Worm (Caenorhabditis elegans) whole organism, late embryonic: ENCODE data around the gene atf-7.

Source experiments
- ama-1 ChIP-seq: fragments of 150-350 bp; optimal IDR thresholded peaks from 2 replicates; lab custom pipeline; 2014
- hlh-30 ChIP-seq: sonication (generic microtip); optimal IDR thresholded peaks from 2 replicates; lab custom pipeline; 2017; ENCODE audit warnings: antibody characterized with exemption, missing genetic modification characterization, missing compliant biosample characterization; ENCODE audit not compliant: insufficient read depth
- nhr-11 ChIP-seq: fragments of 150-350 bp; optimal IDR thresholded peaks from 2 replicates; lab custom pipeline; 2014; ENCODE audit warnings: missing biosample characterization, missing genetic modification characterization
- pqm-1 ChIP-seq: sonication (generic microtip); optimal IDR thresholded peaks from 2 replicates; lab custom pipeline; 2016; ENCODE audit warnings: missing genetic modification characterization, missing compliant biosample characterization
- tbx-2 ChIP-seq: sonication (generic microtip); optimal IDR thresholded peaks from 2 replicates; lab custom pipeline; 2016; ENCODE audit warnings: missing genetic modification characterization, missing compliant biosample characterization

DNA sequence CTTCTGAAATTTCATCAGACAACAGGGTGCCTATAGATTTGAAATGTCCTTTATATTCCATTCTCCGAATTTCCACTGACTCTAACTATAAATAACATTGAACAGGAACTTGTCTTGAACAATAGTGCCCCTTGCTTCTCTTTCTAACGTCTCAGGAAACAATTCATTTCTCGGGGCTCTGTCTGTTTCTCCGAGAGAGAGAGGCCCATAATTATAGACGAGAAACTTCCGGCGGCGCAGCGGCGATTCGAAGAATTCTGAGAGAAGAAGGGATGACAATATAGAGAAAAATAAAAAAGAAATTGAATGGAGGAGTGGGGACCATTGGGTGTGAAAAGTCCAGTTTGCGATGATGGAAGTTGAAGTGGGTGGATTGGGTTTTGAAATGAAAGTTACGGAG, 38.6 kb downstream of the atf-7 start:
- no peak for TF ChIP-seq hlh-30
- TF ChIP-seq ama-1, result no peak
- TF ChIP-seq tbx-2, result no peak
- no peak for TF ChIP-seq nhr-11 (tag; lab: Kevin White, UChicago)
- TF ChIP-seq pqm-1 (tag; lab: Kevin White, UChicago), result no peak
